Worm (Caenorhabditis elegans): Measurements from ENCODE around the gene tmem-145.

DNA sequence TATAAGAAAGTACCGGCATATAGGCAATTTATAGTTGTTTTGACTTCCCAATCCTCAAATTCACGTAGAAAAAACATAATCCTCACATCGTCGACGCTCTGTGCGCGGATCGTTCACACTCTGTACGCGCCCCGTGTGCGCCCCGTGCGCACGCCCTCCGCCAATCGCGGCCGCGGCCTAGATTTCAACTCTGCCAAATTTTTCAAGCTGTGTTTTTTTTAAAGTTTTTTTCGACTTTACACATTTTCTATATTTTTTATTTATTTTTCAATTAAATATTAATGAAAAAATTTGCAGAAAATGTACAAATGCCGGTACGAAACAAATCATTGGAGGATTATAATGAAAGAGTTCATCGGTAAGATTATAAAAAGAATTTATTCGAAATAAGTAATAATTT, 49.5 kb upstream of the tmem-145 start, which contains the start of gene T01H10.11:
- TF ChIP-seq unc-62 (GFP tag; optimal IDR thresholded peaks at IDR 0.05) = no peak
- TF ChIP-seq hmg-20 (GFP tag; IDR thresholded peaks at IDR 0.05) = no peak
